Fruit fly (Drosophila melanogaster) ovary, adult (tissue): ENCODE measurements around the gene RhoGAP5A.

Experiments used
- CG17801 ChIP-seq: fragments of 200-800 bp; optimal IDR thresholded peaks from 2 replicates; lab custom pipeline; 2019; ENCODE audit warnings: missing biosample characterization, mild to moderate bottlenecking, missing genetic modification characterization, moderate library complexity; ENCODE audit not compliant: partially characterized antibody

RhoGAP5A gene

DNA sequence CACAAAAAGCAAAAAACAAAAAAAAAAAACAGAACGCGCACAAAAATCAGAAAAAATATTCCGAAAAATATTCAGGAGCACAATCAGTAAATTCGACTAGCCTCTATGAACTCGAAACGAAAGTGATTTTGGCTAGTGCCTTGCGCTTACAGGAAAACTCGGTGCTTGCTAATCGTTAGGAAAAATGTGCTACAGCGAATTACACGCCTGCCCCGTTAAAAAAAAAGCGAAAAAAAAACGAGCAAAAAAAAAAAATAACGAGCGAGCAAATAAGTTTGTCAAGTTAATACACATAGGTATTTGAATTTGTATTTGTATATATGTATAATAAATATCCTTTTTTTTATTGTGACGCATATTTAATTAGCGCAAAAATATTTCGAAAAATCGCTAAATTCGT is 2.3 kb downstream of the RhoGAP5A start, which contains the start of gene CG34434:
TSS of gene CG34434 (minus strand) at position 101 of the 400 bp plus-strand sequence.
- no peak for TF ChIP-seq CG17801 (GFP tag; lab: Kevin White, UChicago)

DNA sequence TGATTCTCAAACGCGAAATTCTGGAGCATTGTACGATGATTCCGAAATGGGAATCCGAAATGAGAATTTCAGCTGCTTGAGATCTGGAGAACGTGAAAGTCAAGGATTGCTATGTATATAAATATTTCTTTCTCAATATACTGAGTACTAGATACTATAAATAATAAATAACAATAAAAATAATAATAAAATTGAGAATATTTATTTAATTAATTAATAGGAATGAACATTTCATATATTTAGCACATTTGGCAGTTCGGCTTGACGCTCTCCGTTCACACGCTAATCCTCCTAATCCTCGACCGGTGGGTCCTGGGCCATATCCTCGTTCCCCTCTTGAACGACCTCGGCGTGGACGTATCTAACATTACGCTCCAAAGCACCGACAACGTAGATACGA is 4.2 kb downstream of the RhoGAP5A start, which contains the start of gene CG34435:
TSS of gene CG34435 (minus strand) at position 101 of the 400 bp plus-strand sequence.
- no peak for TF ChIP-seq CG17801 (GFP tag; lab: Kevin White, UChicago)

DNA sequence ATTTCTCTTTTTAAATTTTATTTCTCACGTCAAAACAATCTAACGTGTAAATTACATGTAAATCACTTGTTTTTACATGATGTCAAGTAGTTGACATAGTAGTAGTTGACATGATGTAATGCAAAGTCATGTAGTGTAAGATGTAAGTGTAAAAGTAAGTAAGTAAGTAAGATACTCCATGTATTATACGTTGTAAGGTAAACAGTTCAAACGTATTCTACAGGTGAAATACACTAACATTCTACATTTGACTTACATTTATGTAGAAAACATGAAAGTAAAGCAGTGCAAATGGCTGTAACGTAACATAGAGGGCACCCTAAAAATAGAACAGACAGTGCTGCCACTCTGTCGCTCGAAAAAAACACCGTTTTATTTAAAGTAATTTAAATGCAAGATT is 5.6 kb downstream of the RhoGAP5A start:
- no peak for TF ChIP-seq CG17801 (GFP tag; lab: Kevin White, UChicago)

DNA sequence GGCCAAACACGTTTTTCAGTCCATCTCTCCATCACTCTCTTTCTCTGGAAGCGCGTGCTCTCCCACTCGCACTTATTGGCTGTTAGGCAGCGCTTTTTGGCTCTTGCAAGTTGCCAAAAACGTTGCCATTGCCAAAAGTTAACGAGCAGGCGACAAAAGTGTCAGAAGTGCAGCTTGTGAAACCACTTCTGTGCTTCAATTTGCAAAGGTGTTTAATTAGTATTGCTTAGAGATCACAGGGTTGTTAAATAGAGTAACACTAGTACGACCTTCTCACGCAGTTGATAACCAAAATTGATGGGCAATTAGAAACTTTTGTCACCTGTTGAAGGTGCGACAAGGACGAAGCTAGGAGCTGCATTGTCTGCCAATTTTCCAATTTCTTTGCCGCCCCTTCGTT is 10.1 kb downstream of the RhoGAP5A start:
- no peak for TF ChIP-seq CG17801 (GFP tag; lab: Kevin White, UChicago)

- no peak for TF ChIP-seq CG17801 (GFP tag; lab: Kevin White, UChicago)
Observed at dm6 chrX:5607647-5608046, 11.0 kb downstream of the RhoGAP5A start.

- TF ChIP-seq CG17801 (GFP tag; lab: Kevin White, UChicago) = no peak
Observed at dm6 chrX:5606324-5606723, 12.3 kb downstream of the RhoGAP5A start.

dm6 chrX:5604181-5604580 is 14.4 kb downstream of the RhoGAP5A start:
- TF ChIP-seq CG17801 (GFP tag; lab: Kevin White, UChicago) = no peak

DNA sequence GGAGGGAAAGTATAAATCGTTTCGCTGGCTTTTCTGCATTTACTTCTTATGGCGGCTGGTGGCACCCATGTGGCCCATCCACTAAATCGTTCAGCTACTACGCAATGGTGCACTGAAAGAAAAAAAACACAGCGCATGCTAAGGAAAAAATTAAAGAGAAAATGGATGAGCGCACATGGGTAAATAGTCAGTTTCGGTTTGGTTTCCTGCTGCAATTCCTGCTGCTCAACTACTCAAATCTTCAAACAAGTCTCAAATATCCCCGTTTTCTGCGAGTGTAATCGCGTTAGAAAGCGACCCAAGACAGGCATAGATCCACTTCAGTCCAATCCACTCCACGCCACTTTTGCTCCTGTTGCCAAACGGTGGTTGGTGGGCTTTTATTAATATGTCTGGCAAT is 15.6 kb downstream of the RhoGAP5A start:
- TF ChIP-seq CG17801 (GFP tag; lab: Kevin White, UChicago) = no peak

DNA sequence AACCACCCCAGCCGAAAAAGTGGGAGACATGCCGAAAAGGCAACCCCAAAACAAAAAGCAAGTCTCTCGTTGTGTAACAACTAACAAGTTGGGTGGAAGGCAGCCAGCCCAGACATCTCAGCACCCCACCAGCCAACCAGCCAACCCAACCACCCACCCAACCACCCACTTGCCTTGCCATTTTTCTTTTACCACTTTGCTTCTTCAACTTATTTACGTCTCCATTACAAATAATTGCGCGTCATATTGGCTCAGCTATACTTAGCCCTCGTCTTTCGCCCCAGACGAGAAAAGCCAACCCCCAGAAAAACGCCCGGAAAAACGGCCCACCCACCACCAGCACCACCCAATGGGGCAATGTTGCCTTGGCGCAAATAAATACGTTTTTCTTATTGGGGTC is 16.3 kb downstream of the RhoGAP5A start:
- no peak for TF ChIP-seq CG17801 (GFP tag; lab: Kevin White, UChicago)

DNA sequence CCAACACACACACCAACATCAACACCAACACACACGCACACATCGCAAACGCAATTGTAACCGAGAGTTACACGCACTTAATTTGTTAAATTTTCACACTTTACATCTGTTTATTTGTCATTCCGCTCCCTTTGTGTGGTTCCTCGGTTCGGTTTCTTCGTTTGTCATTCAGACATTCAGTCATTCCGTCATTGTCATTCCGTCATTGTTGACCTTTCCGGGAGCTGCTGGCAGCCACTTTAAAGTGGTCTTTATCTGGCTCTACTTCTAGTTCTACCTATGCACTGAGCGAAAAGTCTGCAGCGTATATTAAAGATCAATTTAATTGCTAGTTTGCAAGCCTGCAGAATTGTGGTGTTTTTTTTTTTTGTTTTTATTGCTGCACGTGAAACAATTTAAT is 22.1 kb downstream of the RhoGAP5A start:
- TF ChIP-seq CG17801 (GFP tag; lab: Kevin White, UChicago) = no peak

dm6 chrX:5593868-5594267 is 24.7 kb downstream of the RhoGAP5A start, which contains the start of gene Vsx1:
Vsx1 (plus strand) TSS chrX:5594255.
- TF ChIP-seq CG17801 (GFP tag; lab: Kevin White, UChicago) = no peak

DNA sequence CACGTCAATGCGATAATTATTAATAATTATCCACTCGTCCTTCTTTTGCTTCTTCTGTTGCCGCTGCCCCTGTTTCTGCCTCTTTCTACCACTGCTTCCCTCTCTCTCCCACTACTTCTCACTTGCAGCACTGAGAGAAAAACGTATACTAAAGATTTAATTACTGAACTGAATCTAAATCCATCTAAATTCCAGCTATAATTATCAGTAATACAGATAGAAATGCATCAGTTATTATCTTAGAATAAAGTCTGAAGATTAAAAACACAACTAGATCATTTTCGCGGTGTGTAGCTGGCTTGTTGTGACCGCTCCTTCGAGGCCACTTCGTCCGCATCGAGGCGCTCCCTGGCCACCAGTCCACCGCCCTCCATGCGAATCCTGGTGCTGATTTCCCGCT is 28.6 kb downstream of the RhoGAP5A start:
- no peak for TF ChIP-seq CG17801 (GFP tag; lab: Kevin White, UChicago)

dm6 chrX:5588454-5588853 is 30.2 kb downstream of the RhoGAP5A start:
- TF ChIP-seq CG17801 (GFP tag; lab: Kevin White, UChicago) = no peak

DNA sequence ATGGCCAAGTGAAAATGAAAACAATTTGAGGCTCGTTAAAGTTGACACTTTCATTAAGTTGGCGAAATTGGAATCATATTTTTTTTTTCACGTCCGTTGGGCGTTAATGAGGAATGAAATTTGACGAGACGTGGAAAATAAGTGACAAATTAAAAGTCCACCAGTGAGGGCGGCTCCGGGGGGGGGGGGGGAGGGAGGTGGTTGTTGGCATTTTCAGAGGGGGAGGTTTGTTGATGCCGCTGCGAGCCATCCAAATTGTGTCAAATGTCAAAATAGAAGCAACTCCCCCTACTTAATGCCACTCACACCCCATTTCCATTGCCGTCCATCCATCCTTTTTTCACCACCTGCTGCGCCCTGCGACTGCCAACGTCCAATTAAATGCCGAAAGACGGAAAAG is 31.6 kb downstream of the RhoGAP5A start:
- no peak for TF ChIP-seq CG17801 (GFP tag; lab: Kevin White, UChicago)

dm6 chrX:5579484-5579883 is 39.1 kb downstream of the RhoGAP5A start:
- no peak for TF ChIP-seq CG17801 (GFP tag; lab: Kevin White, UChicago)
